Fruit fly (Drosophila melanogaster) whole organism, embryonic: ENCODE data around the gene wus.

Experiments
- BEAF-32 ChIP-seq: fragments of 200-800 bp; sonication (Bioruptor generic); optimal IDR thresholded peaks from 3 replicates; lab custom pipeline; 2017; ENCODE audit warnings: missing biosample characterization, missing genetic modification characterization, mild to moderate bottlenecking, moderate library complexity, missing genetic modification reagents
- CG10321 ChIP-seq: fragments of 200-800 bp; sonication (Bioruptor generic); IDR thresholded peaks from 2 replicates; pipeline ENCODE4 v1.3.6; 2022; ENCODE audit warnings: missing biosample characterization, missing genetic modification characterization
- CG1233 ChIP-seq: fragments of 200-800 bp; sonication (Bioruptor generic); optimal IDR thresholded peaks from 4 replicates; lab custom pipeline; 2018; ENCODE audit warnings: missing biosample characterization, mild to moderate bottlenecking, missing genetic modification characterization
- CG12769 ChIP-seq: fragments of 200-800 bp; sonication (Bioruptor generic); optimal IDR thresholded peaks from 2 replicates; lab custom pipeline; 2019; ENCODE audit warnings: missing biosample characterization, mild to moderate bottlenecking, missing genetic modification characterization, moderate library complexity
- CG13123 ChIP-seq: fragments of 200-800 bp; sonication (Bioruptor generic); optimal IDR thresholded peaks from 2 replicates; lab custom pipeline; 2016; ENCODE audit warnings: missing biosample characterization, missing genetic modification characterization
- CG13775 ChIP-seq: fragments of 200-800 bp; sonication (Bioruptor generic); optimal IDR thresholded peaks from 3 replicates; lab custom pipeline; 2017; ENCODE audit warnings: missing biosample characterization, mild to moderate bottlenecking, missing genetic modification characterization
- CG14014 ChIP-seq: fragments of 200-800 bp; sonication (Bioruptor generic); IDR thresholded peaks from 2 replicates; pipeline ENCODE4 v1.3.6; 2022; ENCODE audit warnings: missing biosample characterization, missing genetic modification characterization
- CG16779 ChIP-seq: fragments of 200-800 bp; sonication (Bioruptor generic); IDR thresholded peaks from 2 replicates; pipeline ENCODE4 v1.3.6; 2022; ENCODE audit warnings: missing biosample characterization, missing genetic modification characterization
- CG16815 ChIP-seq: fragments of 200-800 bp; sonication (Bioruptor generic); optimal IDR thresholded peaks from 3 replicates; lab custom pipeline; 2017; ENCODE audit warnings: missing biosample characterization, mild to moderate bottlenecking, missing genetic modification characterization
- CG2678 ChIP-seq: fragments of 200-800 bp; sonication (Bioruptor generic); optimal IDR thresholded peaks from 3 replicates; lab custom pipeline; 2019; ENCODE audit warnings: missing biosample characterization, mild to moderate bottlenecking, missing genetic modification characterization, moderate library complexity
- CG30431 ChIP-seq: fragments of 200-800 bp; sonication (Bioruptor generic); optimal IDR thresholded peaks from 2 replicates; lab custom pipeline; 2017; ENCODE audit warnings: missing biosample characterization, missing genetic modification characterization
- CG31224 ChIP-seq: fragments of 200-800 bp; sonication (Bioruptor generic); IDR thresholded peaks from 2 replicates; pipeline ENCODE4 v1.3.6; 2022; ENCODE audit warnings: missing biosample characterization, missing genetic modification characterization
- CG32767 ChIP-seq: fragments of 200-800 bp; sonication (Bioruptor generic); IDR thresholded peaks from 2 replicates; pipeline ENCODE4 v1.3.6; 2022; ENCODE audit warnings: missing biosample characterization, missing genetic modification characterization
- CG34376 ChIP-seq: fragments of 200-800 bp; sonication (Bioruptor generic); optimal IDR thresholded peaks from 2 replicates; lab custom pipeline; 2018; ENCODE audit warnings: missing biosample characterization, mild to moderate bottlenecking, missing genetic modification characterization
- CG7357 ChIP-seq: fragments of 200-800 bp; sonication (Bioruptor generic); IDR thresholded peaks from 3 replicates; pipeline ENCODE4 v1.3.6; 2022; ENCODE audit warnings: missing biosample characterization, missing genetic modification characterization
- CG9215 ChIP-seq: fragments of 200-800 bp; sonication (Bioruptor generic); IDR thresholded peaks from 2 replicates; pipeline ENCODE4 v1.3.6; 2022; ENCODE audit warnings: missing biosample characterization, missing genetic modification characterization
- Camta ChIP-seq: fragments of 200-800 bp; sonication (Bioruptor generic); optimal IDR thresholded peaks from 2 replicates; lab custom pipeline; 2016; ENCODE audit warnings: missing biosample characterization, missing genetic modification characterization
- Deaf1 ChIP-seq: fragments of 200-800 bp; optimal IDR thresholded peaks from 3 replicates; lab custom pipeline; 2019; ENCODE audit warnings: missing biosample characterization, mild to moderate bottlenecking, missing genetic modification characterization, moderate library complexity
- Dp ChIP-seq: fragments of 200-800 bp; sonication (Bioruptor generic); optimal IDR thresholded peaks from 2 replicates; lab custom pipeline; 2018; ENCODE audit warnings: missing biosample characterization, mild to moderate bottlenecking, missing genetic modification characterization, moderate library complexity
- Elba2 ChIP-seq: fragments of 200-800 bp; sonication (Bioruptor generic); optimal IDR thresholded peaks from 3 replicates; lab custom pipeline; 2016; ENCODE audit warnings: missing biosample characterization, missing genetic modification characterization
- Fer2 ChIP-seq: fragments of 200-800 bp; sonication (Bioruptor generic); optimal IDR thresholded peaks from 2 replicates; lab custom pipeline; 2018; ENCODE audit warnings: missing biosample characterization, mild to moderate bottlenecking, missing genetic modification characterization, moderate library complexity
- HLH4C ChIP-seq: fragments of 200-800 bp; sonication (Bioruptor generic); IDR thresholded peaks from 3 replicates; pipeline ENCODE4 v1.3.6; 2022; ENCODE audit warnings: missing biosample characterization, missing genetic modification characterization; ENCODE audit not compliant: partially characterized antibody
- Hr39 ChIP-seq: fragments of >200 bp; optimal IDR thresholded peaks from 2 replicates; lab custom pipeline; 2017
- Lhr ChIP-seq: fragments of 200-800 bp; sonication (Bioruptor generic); optimal IDR thresholded peaks from 3 replicates; lab custom pipeline; 2017; ENCODE audit warnings: mild to moderate bottlenecking, missing biosample characterization, missing genetic modification reagents, missing genetic modification characterization
- Med ChIP-seq: fragments of 200-800 bp; sonication (Bioruptor generic); peaks from one replicate; lab custom pipeline; 2016; ENCODE audit warnings: missing biosample characterization, missing genetic modification characterization, mild to moderate bottlenecking, inconsistent platforms, moderate library complexity
- Mes4 ChIP-seq: fragments of 200-800 bp; sonication (Bioruptor generic); optimal IDR thresholded peaks from 2 replicates; lab custom pipeline; 2016; ENCODE audit warnings: missing biosample characterization, missing genetic modification characterization
- Optix ChIP-seq: fragments of 200-800 bp; sonication (Bioruptor generic); IDR thresholded peaks from 3 replicates; pipeline ENCODE4 v1.3.6; 2022; ENCODE audit warnings: missing biosample characterization, missing genetic modification characterization
- Pdp1 ChIP-seq, 2 experiments: fragments of 200-800 bp; sonication (Bioruptor generic); optimal IDR thresholded peaks; 3 replicates each; lab custom pipeline; 2016; ENCODE audit warnings: missing biosample characterization in 2 of 2, missing genetic modification characterization in 2 of 2, mild to moderate bottlenecking in 1 of 2, moderate library complexity in 1 of 2
- Tbp ChIP-seq: fragments of >200 bp; optimal IDR thresholded peaks from 2 replicates; lab custom pipeline; 2018; ENCODE audit warnings: missing biosample characterization, missing genetic modification characterization
- ab ChIP-seq: fragments of 200-800 bp; sonication (Bioruptor generic); optimal IDR thresholded peaks from 2 replicates; lab custom pipeline; 2016; ENCODE audit warnings: missing biosample characterization, missing genetic modification characterization
- ara ChIP-seq: fragments of 200-800 bp; sonication (Bioruptor generic); IDR thresholded peaks from 2 replicates; pipeline ENCODE4 v1.3.6; 2022; ENCODE audit warnings: missing biosample characterization, missing genetic modification characterization
- bcd ChIP-seq: fragments of 200-800 bp; sonication (Bioruptor generic); optimal IDR thresholded peaks from 2 replicates; lab custom pipeline; 2017; ENCODE audit warnings: missing biosample characterization, mild to moderate bottlenecking, missing genetic modification characterization
- br ChIP-seq: fragments of >200 bp; optimal IDR thresholded peaks from 2 replicates; lab custom pipeline; 2017
- cad ChIP-seq: fragments of >200 bp; optimal IDR thresholded peaks from 2 replicates; lab custom pipeline; 2017; ENCODE audit warnings: missing biosample characterization, missing genetic modification characterization
- chinmo ChIP-seq: fragments of 200-800 bp; sonication (Bioruptor generic); IDR thresholded peaks from 4 replicates; pipeline ENCODE4 v1.3.6; 2022; ENCODE audit warnings: missing biosample characterization, missing genetic modification characterization; ENCODE audit not compliant: partially characterized antibody
- croc ChIP-seq: fragments of 200-800 bp; sonication (Bioruptor generic); conservative IDR thresholded peaks from 3 replicates; pipeline ENCODE4 v1.3.6; 2022; ENCODE audit warnings: missing biosample characterization, missing genetic modification characterization
- exex ChIP-seq: fragments of 200-800 bp; sonication (Bioruptor generic); optimal IDR thresholded peaks from 4 replicates; lab custom pipeline; 2018; ENCODE audit warnings: missing biosample characterization, mild to moderate bottlenecking, missing genetic modification characterization, moderate library complexity
- gcm ChIP-seq: fragments of 200-800 bp; sonication (Bioruptor generic); optimal IDR thresholded peaks from 2 replicates; lab custom pipeline; 2019; ENCODE audit warnings: missing biosample characterization, mild to moderate bottlenecking, missing genetic modification characterization, moderate library complexity
- grau ChIP-seq: fragments of 200-800 bp; optimal IDR thresholded peaks from 3 replicates; lab custom pipeline; 2019; ENCODE audit warnings: missing biosample characterization, mild to moderate bottlenecking, missing genetic modification characterization, moderate library complexity
- grn ChIP-seq: fragments of 200-800 bp; sonication (Bioruptor generic); optimal IDR thresholded peaks from 3 replicates; lab custom pipeline; 2017; ENCODE audit warnings: missing biosample characterization, missing genetic modification characterization
- inv ChIP-seq: fragments of 200-800 bp; sonication (Bioruptor generic); IDR thresholded peaks from 2 replicates; pipeline ENCODE4 v1.3.6; 2022; ENCODE audit warnings: missing biosample characterization, missing genetic modification characterization; ENCODE audit not compliant: partially characterized antibody
- mirr ChIP-seq: fragments of 200-800 bp; sonication (Bioruptor generic); optimal IDR thresholded peaks from 3 replicates; lab custom pipeline; 2018; ENCODE audit warnings: missing biosample characterization, mild to moderate bottlenecking, missing genetic modification characterization
- salm ChIP-seq: fragments of 200-800 bp; sonication (Bioruptor generic); optimal IDR thresholded peaks from 2 replicates; lab custom pipeline; 2018; ENCODE audit warnings: missing biosample characterization, mild to moderate bottlenecking, missing genetic modification characterization
- sens ChIP-seq: fragments of 200-800 bp; sonication (Bioruptor generic); peaks from one replicate; lab custom pipeline; 2016; ENCODE audit warnings: missing biosample characterization, missing genetic modification characterization
- sug ChIP-seq: fragments of 200-800 bp; optimal IDR thresholded peaks from 2 replicates; lab custom pipeline; 2019; ENCODE audit warnings: missing biosample characterization, mild to moderate bottlenecking, missing genetic modification characterization, moderate library complexity
- twi ChIP-seq: fragments of 200-800 bp; optimal IDR thresholded peaks from 2 replicates; lab custom pipeline; 2019; ENCODE audit warnings: missing biosample characterization, mild to moderate bottlenecking, missing genetic modification characterization, moderate library complexity
- unpg ChIP-seq: fragments of 200-800 bp; sonication (Bioruptor generic); optimal IDR thresholded peaks from 3 replicates; lab custom pipeline; 2018; ENCODE audit warnings: missing biosample characterization, mild to moderate bottlenecking, missing genetic modification characterization, moderate library complexity
- vfl ChIP-seq: fragments of 200-800 bp; sonication (Bioruptor generic); optimal IDR thresholded peaks from 2 replicates; lab custom pipeline; 2016; ENCODE audit warnings: missing biosample characterization, missing genetic modification characterization
- z ChIP-seq: fragments of 200-800 bp; sonication (Bioruptor generic); IDR thresholded peaks from 3 replicates; pipeline ENCODE4 v1.3.6; 2022; ENCODE audit warnings: missing biosample characterization, missing genetic modification characterization

The wus gene

dm6 chrX:16918767-16919336 lies 21.8 kb downstream of the wus start (continued):
- peak; percentile 17 for TF ChIP-seq CG12769 (tag; lab: Kevin White, UChicago)
- no peak for TF ChIP-seq Camta (GFP tag; lab: Kevin White, UChicago)
- TF ChIP-seq CG2678 (tag; lab: Kevin White, UChicago) = peak; percentile 2
- TF ChIP-seq Dp (GFP tag; lab: Kevin White, UChicago) = no peak
- TF ChIP-seq Optix = no peak
- no peak for TF ChIP-seq CG13123 (GFP tag; lab: Kevin White, UChicago)
- TF ChIP-seq unpg = no peak
- no peak for TF ChIP-seq CG31224 (GFP tag; lab: Robert Waterston, UW)
- TF ChIP-seq CG14014 = no peak
- TF ChIP-seq CG10321 (GFP tag; lab: Robert Waterston, UW) = no peak
- TF ChIP-seq BEAF-32 (GFP tag; lab: Kevin White, UChicago) = no peak
- no peak for TF ChIP-seq Tbp
- TF ChIP-seq ab = no peak
- no peak for TF ChIP-seq Elba2 (GFP tag; lab: Kevin White, UChicago)
- peak; percentile 53 for TF ChIP-seq Med (GFP tag; lab: Kevin White, UChicago)
- peak; percentile 56 for TF ChIP-seq mirr (GFP tag; lab: Kevin White, UChicago)
- no peak for TF ChIP-seq cad (GFP tag; lab: Kevin White, UChicago)
- TF ChIP-seq chinmo = no peak
- no peak for TF ChIP-seq HLH4C
- no peak for TF ChIP-seq ara (GFP tag; lab: Robert Waterston, UW)
- TF ChIP-seq CG30431 (GFP tag; lab: Kevin White, UChicago) = no peak
- TF ChIP-seq inv (GFP tag; lab: Robert Waterston, UW) = no peak
- TF ChIP-seq twi (tag; lab: Kevin White, UChicago) = no peak
- TF ChIP-seq CG34376 (GFP tag; lab: Kevin White, UChicago) = peak; percentile 28
- TF ChIP-seq gcm (GFP tag; lab: Kevin White, UChicago) = no peak
- no peak for TF ChIP-seq salm (tag; lab: Kevin White, UChicago)
- peak; percentile 60 for TF ChIP-seq Deaf1
- TF ChIP-seq sens (GFP tag; lab: Kevin White, UChicago) = peak; percentile 50
- TF ChIP-seq CG32767 = no peak
- TF ChIP-seq Lhr = no peak
- TF ChIP-seq croc = no peak
- TF ChIP-seq bcd (GFP tag; lab: Kevin White, UChicago) = no peak
- TF ChIP-seq CG1233 (GFP tag; lab: Kevin White, UChicago) = no peak
- no peak for TF ChIP-seq CG13775 (GFP tag; lab: Kevin White, UChicago)
- TF ChIP-seq Mes4 (GFP tag; lab: Kevin White, UChicago) = no peak
- no peak for TF ChIP-seq vfl (GFP tag; lab: Kevin White, UChicago)
- TF ChIP-seq sug = peak; percentile 58
- TF ChIP-seq grn (GFP tag; lab: Kevin White, UChicago) = peak; percentile 33
- TF ChIP-seq CG9215 (GFP tag; lab: Robert Waterston, UW) = no peak
- TF ChIP-seq br = no peak
- no peak for TF ChIP-seq CG16779 (GFP tag; lab: Robert Waterston, UW)
- TF ChIP-seq CG7357 (GFP tag; lab: Robert Waterston, UW) = no peak
- no peak for TF ChIP-seq Fer2 (tag; lab: Kevin White, UChicago)
- no peak for TF ChIP-seq Hr39
- no peak for TF ChIP-seq CG16815 (GFP tag; lab: Kevin White, UChicago)
- TF ChIP-seq grau (tag; lab: Kevin White, UChicago) = no peak
- no peak for TF ChIP-seq z (GFP tag; lab: Robert Waterston, UW)
- TF ChIP-seq exex (tag; lab: Kevin White, UChicago) = peak; percentile 91
- TF ChIP-seq Pdp1 (GFP tag; optimal IDR thresholded peaks at IDR 0.05; lab: Kevin White, UChicago) = peak in 1 of 2 experiments; percentile 92
